Worm (Caenorhabditis elegans) whole organism, L4 larva: Measurements from ENCODE around the gene parp-2.

ENCODE experiments used
- Y105C5A.15 ChIP-seq: fragments of 200-800 bp; sonication (Bioruptor generic); IDR thresholded peaks from 2 replicates; pipeline ENCODE4 v1.3.6; 2022; ENCODE audit warnings: missing genetic modification characterization, missing compliant biosample characterization
- ZK337.2 ChIP-seq: fragments of 200-800 bp; sonication (Bioruptor generic); IDR thresholded peaks from 2 replicates; pipeline ENCODE4 v1.3.6; 2022; ENCODE audit warnings: missing genetic modification reagents, missing genetic modification characterization, missing compliant biosample characterization
- ceh-20 ChIP-seq: fragments of 200-800 bp; sonication (Bioruptor generic); IDR thresholded peaks from 2 replicates; pipeline ENCODE4 v1.3.6; 2022; ENCODE audit warnings: missing genetic modification reagents, missing genetic modification characterization, missing compliant biosample characterization
- ceh-32 ChIP-seq: sonication (generic microtip); optimal IDR thresholded peaks from 2 replicates; lab custom pipeline; 2016; ENCODE audit warnings: mild to moderate bottlenecking, missing genetic modification characterization, missing compliant biosample characterization; ENCODE audit not compliant: poor library complexity
- ceh-44 ChIP-seq: fragments of 200-800 bp; sonication (Bioruptor generic); IDR thresholded peaks from 2 replicates; pipeline ENCODE4 v1.3.6; 2022; ENCODE audit warnings: missing genetic modification reagents, missing genetic modification characterization, missing compliant biosample characterization
- ceh-62 ChIP-seq: sonication (generic microtip); optimal IDR thresholded peaks from 2 replicates; lab custom pipeline; 2017; ENCODE audit warnings: missing biosample characterization, missing genetic modification characterization
- ctbp-1 ChIP-seq: fragments of 200-800 bp; sonication (Bioruptor generic); IDR thresholded peaks from 2 replicates; pipeline ENCODE4 v1.3.6; 2022; ENCODE audit warnings: missing genetic modification reagents, missing genetic modification characterization, missing compliant biosample characterization
- daf-16 ChIP-seq, 3 experiments: sonication (generic microtip); optimal IDR thresholded peaks; 2 replicates each; lab custom pipeline; 2016 to 2017; ENCODE audit warnings: missing genetic modification characterization in 3 of 3, missing genetic modification reagents in 3 of 3, mild to moderate bottlenecking in 2 of 3, missing compliant biosample characterization in 2 of 3, missing biosample characterization in 1 of 3, moderate library complexity in 1 of 3
- daf-19 ChIP-seq: fragments of 200-800 bp; sonication (Bioruptor generic); conservative IDR thresholded peaks from 2 replicates; pipeline ENCODE4 v1.3.6; 2022; ENCODE audit warnings: missing genetic modification characterization, missing compliant biosample characterization
- daf-8 ChIP-seq: fragments of 200-800 bp; sonication (Bioruptor generic); IDR thresholded peaks from 2 replicates; pipeline ENCODE4 v1.3.6; 2022; ENCODE audit warnings: missing genetic modification characterization, missing compliant biosample characterization
- dmd-6 ChIP-seq: fragments of 200-800 bp; sonication (Bioruptor generic); IDR thresholded peaks from 2 replicates; pipeline ENCODE4 v1.3.6; 2022; ENCODE audit warnings: missing genetic modification reagents, missing genetic modification characterization, missing compliant biosample characterization
- dmd-9 ChIP-seq: fragments of 200-800 bp; sonication (Bioruptor generic); IDR thresholded peaks from 2 replicates; pipeline ENCODE4 v1.3.6; 2022; ENCODE audit warnings: missing genetic modification reagents, missing genetic modification characterization, missing compliant biosample characterization
- egl-27 ChIP-seq: sonication (generic microtip); optimal IDR thresholded peaks from 3 replicates; lab custom pipeline; 2017; ENCODE audit warnings: missing biosample characterization, missing genetic modification reagents, missing genetic modification characterization
- egl-43 ChIP-seq: fragments of 200-800 bp; sonication (Bioruptor generic); IDR thresholded peaks from 2 replicates; pipeline ENCODE4 v1.3.6; 2022; ENCODE audit warnings: missing genetic modification reagents, missing genetic modification characterization, missing compliant biosample characterization
- hmg-1.1 ChIP-seq: fragments of 200-800 bp; sonication (Bioruptor generic); IDR thresholded peaks from 2 replicates; pipeline ENCODE4 v1.3.6; 2022; ENCODE audit warnings: missing genetic modification reagents, missing genetic modification characterization, missing compliant biosample characterization
- madf-9 ChIP-seq: fragments of 200-800 bp; sonication (Bioruptor generic); conservative IDR thresholded peaks from 2 replicates; pipeline ENCODE4 v1.3.6; 2022; ENCODE audit warnings: missing genetic modification reagents, missing genetic modification characterization, missing compliant biosample characterization
- mep-1 ChIP-seq: fragments of 150-350 bp; sonication (generic microtip); optimal IDR thresholded peaks from 3 replicates; lab custom pipeline; 2014; ENCODE audit warnings: missing biosample characterization, missing genetic modification characterization
- nhr-10 ChIP-seq: fragments of 150-350 bp; optimal IDR thresholded peaks from 2 replicates; lab custom pipeline; 2014; ENCODE audit warnings: missing biosample characterization, missing genetic modification characterization
- nhr-11 ChIP-seq: fragments of 150-350 bp; optimal IDR thresholded peaks from 2 replicates; lab custom pipeline; 2014; ENCODE audit warnings: missing biosample characterization, missing genetic modification characterization
- nhr-28 ChIP-seq: fragments of 150-350 bp; optimal IDR thresholded peaks from 2 replicates; lab custom pipeline; 2014; ENCODE audit warnings: missing biosample characterization, missing genetic modification characterization
- nhr-42 ChIP-seq: fragments of 200-800 bp; sonication (Bioruptor generic); IDR thresholded peaks from 2 replicates; pipeline ENCODE4 v1.3.6; 2022; ENCODE audit warnings: missing genetic modification characterization, missing compliant biosample characterization
- nhr-48 ChIP-seq: sonication (generic microtip); optimal IDR thresholded peaks from 2 replicates; lab custom pipeline; 2016; ENCODE audit warnings: mild to moderate bottlenecking, missing genetic modification characterization, missing compliant biosample characterization
- saeg-2 ChIP-seq: fragments of 200-800 bp; sonication (Bioruptor generic); IDR thresholded peaks from 2 replicates; pipeline ENCODE4 v1.3.6; 2022; ENCODE audit warnings: missing genetic modification reagents, missing genetic modification characterization, missing compliant biosample characterization
- set-16 ChIP-seq: fragments of 200-800 bp; sonication (Bioruptor generic); IDR thresholded peaks from 2 replicates; pipeline ENCODE4 v1.3.6; 2022; ENCODE audit warnings: missing genetic modification reagents, missing genetic modification characterization, missing compliant biosample characterization
- skn-1 ChIP-seq: fragments of 150-350 bp; optimal IDR thresholded peaks from 2 replicates; lab custom pipeline; 2014; ENCODE audit warnings: missing biosample characterization, missing genetic modification characterization
- snpc-1.2 ChIP-seq: fragments of 200-800 bp; sonication (Bioruptor generic); IDR thresholded peaks from 2 replicates; pipeline ENCODE4 v1.3.6; 2022; ENCODE audit warnings: missing genetic modification reagents, missing genetic modification characterization, missing compliant biosample characterization
- tra-1 ChIP-seq: fragments of 200-800 bp; sonication (Bioruptor generic); IDR thresholded peaks from 2 replicates; pipeline ENCODE4 v1.3.6; 2022; ENCODE audit warnings: missing genetic modification reagents, missing genetic modification characterization, missing compliant biosample characterization
- unc-39 ChIP-seq: sonication (generic microtip); optimal IDR thresholded peaks from 2 replicates; lab custom pipeline; 2017; ENCODE audit warnings: missing biosample characterization, missing genetic modification characterization
- unc-62 ChIP-seq, 3 experiments: fragments of 150-350 bp in 1 of 3; sonication (generic microtip); optimal IDR thresholded peaks in 2 of 3; peaks in 1 of 3; 1 replicate in 1 of 3; 2 replicates in 2 of 3; lab custom pipeline; 2014 to 2017; ENCODE audit warnings: missing biosample characterization in 3 of 3, missing genetic modification characterization in 3 of 3, missing genetic modification reagents in 3 of 3, missing genotype in 1 of 3
- vab-7 ChIP-seq: fragments of 200-800 bp; sonication (Bioruptor generic); IDR thresholded peaks from 2 replicates; pipeline ENCODE4 v1.3.6; 2022; ENCODE audit warnings: missing genetic modification reagents, missing genetic modification characterization, missing compliant biosample characterization
- zip-11 ChIP-seq: fragments of 200-800 bp; sonication (Bioruptor generic); IDR thresholded peaks from 2 replicates; pipeline ENCODE4 v1.3.6; 2022; ENCODE audit warnings: missing genetic modification characterization, missing compliant biosample characterization
- zip-2 ChIP-seq: fragments of 150-350 bp; optimal IDR thresholded peaks from 2 replicates; lab custom pipeline; 2014; ENCODE audit warnings: missing biosample characterization, missing genetic modification characterization

The parp-2 gene

ce11 chrII:9625930-9626329 is 33.1 kb downstream of the parp-2 start:
- TF ChIP-seq mep-1 (tag; lab: Kevin White, UChicago) (no peak), unc-62 (GFP tag; optimal IDR thresholded peaks at IDR 0.05 in 1 of 2; lab: Kevin White, UChicago) (peak in 1 of 2 experiments; percentile 94), unc-62 (tag; optimal IDR thresholded peaks at IDR 0.05; lab: Kevin White, UChicago) (no peak), unc-39 (tag; lab: Kevin White, UChicago) (no peak), daf-8 (GFP tag; lab: Robert Waterston, UW) (no peak), nhr-10 (tag; lab: Kevin White, UChicago) (no peak), vab-7 (GFP tag; lab: Robert Waterston, UW) (no peak)

- TF ChIP-seq egl-43 (GFP tag; lab: Robert Waterston, UW) (peak; percentile 52; the same call in 1 of the 2 replicates), set-16 (GFP tag; lab: Robert Waterston, UW) (peak; percentile 80)
Measured at ce11 chrII:9633956-9634560, 41.2 kb downstream of the parp-2 start.

ce11 chrII:9636300-9636699 is 43.5 kb downstream of the parp-2 start, which contains the start of gene ZK1307.7:
TSS of gene ZK1307.7 (plus strand) at chrII:9636600.
- TF ChIP-seq skn-1 (tag; lab: Kevin White, UChicago) (no peak), ZK337.2 (no peak), ctbp-1 (no peak), daf-19 (GFP tag; lab: Robert Waterston, UW) (no peak), tra-1 (no peak), egl-27 (tag; lab: Kevin White, UChicago) (no peak), nhr-11 (tag; lab: Kevin White, UChicago) (no peak), snpc-1.2 (GFP tag; lab: Robert Waterston, UW) (no peak), nhr-42 (no peak), ceh-62 (no peak), zip-11 (GFP tag; lab: Robert Waterston, UW) (no peak), hmg-1.1 (no peak)

DNA sequence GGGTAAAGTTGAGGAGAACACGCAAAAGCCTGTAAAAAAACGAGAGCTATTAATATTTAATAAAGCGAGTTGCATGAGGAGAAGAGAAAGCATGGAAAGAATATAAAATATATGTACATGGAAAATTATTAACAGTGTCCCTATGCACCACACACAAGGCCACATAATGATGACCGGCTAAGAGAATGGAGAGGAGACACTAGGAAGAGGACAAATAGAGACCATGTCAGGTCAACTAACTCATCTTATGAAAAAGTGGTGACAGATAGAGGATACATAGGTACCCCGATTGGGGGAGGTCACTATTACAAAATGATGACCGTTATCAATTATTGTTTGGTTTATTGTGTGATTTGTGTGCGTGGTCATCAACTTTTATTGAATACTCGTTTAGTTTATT is 51.6 kb downstream of the parp-2 start, which contains the start of gene fzr-1:
Gene fzr-1, minus strand, starts transcription at position 29 of the 400 bp plus-strand sequence.
- TF ChIP-seq dmd-9 (GFP tag; lab: Robert Waterston, UW) (no peak), saeg-2 (no peak), Y105C5A.15 (GFP tag; lab: Robert Waterston, UW) (no peak), ceh-20 (GFP tag; lab: Robert Waterston, UW) (no peak), hmg-1.1 (no peak), dmd-6 (GFP tag; lab: Robert Waterston, UW) (no peak), ceh-32 (tag; lab: Kevin White, UChicago) (no peak), nhr-48 (tag; lab: Kevin White, UChicago) (no peak), madf-9 (GFP tag; lab: Robert Waterston, UW) (no peak), ceh-44 (GFP tag; lab: Robert Waterston, UW) (no peak), daf-19 (GFP tag; lab: Robert Waterston, UW) (no peak), daf-16 (GFP tag; optimal IDR thresholded peaks at IDR 0.05; lab: Kevin White, UChicago) (no peak), daf-16 (tag; optimal IDR thresholded peaks at IDR 0.05; lab: Kevin White, UChicago) (peak; percentile 16), nhr-28 (tag; lab: Kevin White, UChicago) (peak; percentile 50), zip-2 (tag; lab: Kevin White, UChicago) (no peak)
